Worm (Caenorhabditis elegans) whole organism, late embryonic: ENCODE data around the gene trcs-1.

Experiments
- C38D4.7 ChIP-seq: fragments of 200-800 bp; sonication (Bioruptor generic); optimal IDR thresholded peaks from 2 replicates; lab custom pipeline; 2018; ENCODE audit warnings: mild to moderate bottlenecking, missing genetic modification characterization, moderate library complexity, missing compliant biosample characterization
- K09A11.1 ChIP-seq: sonication (generic microtip); optimal IDR thresholded peaks from 2 replicates; lab custom pipeline; 2017; ENCODE audit warnings: antibody characterized with exemption, mild to moderate bottlenecking, missing genetic modification characterization, missing compliant biosample characterization; ENCODE audit not compliant: insufficient read depth
- ceh-24 ChIP-seq: sonication (generic microtip); optimal IDR thresholded peaks from 2 replicates; lab custom pipeline; 2016; ENCODE audit warnings: mild to moderate bottlenecking, missing genetic modification characterization, missing compliant biosample characterization
- elt-4 ChIP-seq: sonication (generic microtip); optimal IDR thresholded peaks from 2 replicates; lab custom pipeline; 2016; ENCODE audit warnings: missing genetic modification characterization, missing compliant biosample characterization
- hlh-6 ChIP-seq: sonication (generic microtip); optimal IDR thresholded peaks from 2 replicates; lab custom pipeline; 2016; ENCODE audit warnings: missing genotype, missing genetic modification characterization, missing compliant biosample characterization
- lin-11 ChIP-seq: fragments of 200-800 bp; sonication (Bioruptor generic); optimal IDR thresholded peaks from 2 replicates; lab custom pipeline; 2018; ENCODE audit warnings: mild to moderate bottlenecking, missing genetic modification characterization, missing compliant biosample characterization
- nhr-11 ChIP-seq: fragments of 150-350 bp; optimal IDR thresholded peaks from 2 replicates; lab custom pipeline; 2014; ENCODE audit warnings: missing biosample characterization, missing genetic modification characterization
- npax-4 ChIP-seq: sonication (generic microtip); optimal IDR thresholded peaks from 2 replicates; lab custom pipeline; 2016; ENCODE audit warnings: missing genetic modification characterization, missing compliant biosample characterization
- pat-9 ChIP-seq: fragments of 200-800 bp; sonication (Bioruptor generic); optimal IDR thresholded peaks from 2 replicates; lab custom pipeline; 2018; ENCODE audit warnings: mild to moderate bottlenecking, missing genetic modification characterization, moderate library complexity, missing compliant biosample characterization
- sdc-2 ChIP-seq: sonication (generic microtip); optimal IDR thresholded peaks from 2 replicates; lab custom pipeline; 2016; ENCODE audit warnings: missing genotype, missing genetic modification characterization, missing compliant biosample characterization
- sox-4 ChIP-seq: sonication (generic microtip); optimal IDR thresholded peaks from 2 replicates; lab custom pipeline; 2017; ENCODE audit warnings: mild to moderate bottlenecking, missing genetic modification characterization, inconsistent platforms, missing compliant biosample characterization
- syd-9 ChIP-seq: sonication (generic microtip); optimal IDR thresholded peaks from 2 replicates; lab custom pipeline; 2016; ENCODE audit warnings: mild to moderate bottlenecking, missing genetic modification characterization, moderate library complexity, missing compliant biosample characterization
- tbx-7 ChIP-seq: sonication (generic microtip); optimal IDR thresholded peaks from 2 replicates; lab custom pipeline; 2016; ENCODE audit warnings: missing genotype, missing genetic modification characterization, missing compliant biosample characterization
- ttx-3 ChIP-seq: sonication (generic microtip); optimal IDR thresholded peaks from 2 replicates; lab custom pipeline; 2016; ENCODE audit warnings: missing genetic modification reagents, missing genetic modification characterization, missing compliant biosample characterization

- TF ChIP-seq lin-11 (tag; lab: Kevin White, UChicago) (no peak), ttx-3 (tag; lab: Kevin White, UChicago) (no peak), K09A11.1 (tag; lab: Kevin White, UChicago) (no peak), sdc-2 (tag; lab: Kevin White, UChicago) (no peak), hlh-6 (no peak), npax-4 (no peak), elt-4 (tag; lab: Kevin White, UChicago) (no peak), pat-9 (no peak), syd-9 (no peak), nhr-11 (tag; lab: Kevin White, UChicago) (no peak), tbx-7 (tag; lab: Kevin White, UChicago) (no peak), C38D4.7 (GFP tag; lab: Kevin White, UChicago) (no peak), ceh-24 (tag; lab: Kevin White, UChicago) (no peak), sox-4 (tag; lab: Kevin White, UChicago) (no peak)
Observed at ce11 chrIV:9607945-9608344, 19.3 kb upstream of the trcs-1 start.
